Fruit fly (Drosophila melanogaster) whole organism, wandering third instar larva: ENCODE measurements around the gene kek5.

Experiments
- Abd-B ChIP-seq: fragments of >200 bp; optimal IDR thresholded peaks from 2 replicates; lab custom pipeline; 2017; ENCODE audit warnings: missing biosample characterization, missing genetic modification characterization
- CG32264 ChIP-seq: fragments of 200-800 bp; sonication (Bioruptor generic); optimal IDR thresholded peaks from 2 replicates; lab custom pipeline; 2016; ENCODE audit warnings: missing biosample characterization, missing genetic modification characterization
- CG9705 ChIP-seq: fragments of 200-800 bp; sonication (Bioruptor generic); optimal IDR thresholded peaks from 2 replicates; lab custom pipeline; 2018; ENCODE audit warnings: missing biosample characterization, mild to moderate bottlenecking, missing genetic modification characterization
- CrebA ChIP-seq: fragments of 200-800 bp; sonication (Bioruptor generic); optimal IDR thresholded peaks from 2 replicates; lab custom pipeline; 2016; ENCODE audit warnings: missing biosample characterization, mild to moderate bottlenecking, missing genetic modification characterization, borderline replicate concordance
- Dfd ChIP-seq: fragments of >200 bp; optimal IDR thresholded peaks from 2 replicates; lab custom pipeline; 2017; ENCODE audit warnings: missing biosample characterization, missing genetic modification characterization
- Dif ChIP-seq: fragments of 200-275, 200-300 bp; sonication (Bioruptor generic); optimal IDR thresholded peaks from 2 replicates; lab custom pipeline; 2018; ENCODE audit warnings: missing biosample characterization, missing genetic modification characterization; ENCODE audit not compliant: partially characterized antibody
- Hnf4 ChIP-seq: fragments of 200-800 bp; sonication (Bioruptor generic); optimal IDR thresholded peaks from 2 replicates; lab custom pipeline; 2016; ENCODE audit warnings: missing biosample characterization, mild to moderate bottlenecking, missing genetic modification characterization
- Hr83 ChIP-seq: fragments of 200-300 bp; sonication (Bioruptor generic); optimal IDR thresholded peaks from 2 replicates; lab custom pipeline; 2016; ENCODE audit warnings: missing biosample characterization, mild to moderate bottlenecking, missing genetic modification characterization, moderate library complexity; ENCODE audit not compliant: poor library complexity, severe bottlenecking
- Myc ChIP-seq: fragments of >200 bp; optimal IDR thresholded peaks from 2 replicates; lab custom pipeline; 2017
- N ChIP-seq: fragments of >200 bp; optimal IDR thresholded peaks from 2 replicates; lab custom pipeline; 2018; ENCODE audit warnings: missing biosample characterization, missing external identifiers, missing genetic modification characterization
- OdsH ChIP-seq: fragments of 200-800 bp; sonication (Bioruptor generic); optimal IDR thresholded peaks from 2 replicates; lab custom pipeline; 2016; ENCODE audit warnings: missing biosample characterization, mild to moderate bottlenecking, missing genetic modification characterization
- Rel ChIP-seq, 2 experiments: fragments of 200-800 bp; sonication (Bioruptor generic) in 1 of 2; optimal IDR thresholded peaks; 2 replicates in 1 of 2; 3 replicates in 1 of 2; lab custom pipeline; 2016 to 2019; ENCODE audit warnings: mild to moderate bottlenecking in 2 of 2, missing biosample characterization in 2 of 2, missing genetic modification characterization in 2 of 2, moderate library complexity in 1 of 2
- Vsx2 ChIP-seq: fragments of 200-300, 225-300 bp; sonication (Bioruptor generic); optimal IDR thresholded peaks from 2 replicates; lab custom pipeline; 2018; ENCODE audit warnings: missing biosample characterization, missing genetic modification characterization; ENCODE audit not compliant: partially characterized antibody
- brk ChIP-seq: fragments of 200-800 bp; sonication (Bioruptor generic); optimal IDR thresholded peaks from 2 replicates; lab custom pipeline; 2016; ENCODE audit warnings: missing biosample characterization, mild to moderate bottlenecking, missing genetic modification characterization
- dl ChIP-seq, 2 experiments: fragments of 175-275, 200-275 bp in 1 of 2; fragments of 200-275 bp in 1 of 2; sonication (Bioruptor generic); optimal IDR thresholded peaks; lab custom pipeline; 2018; ENCODE audit warnings: mild to moderate bottlenecking in 2 of 2, missing biosample characterization in 2 of 2, missing genetic modification characterization in 2 of 2, moderate library complexity in 2 of 2; ENCODE audit not compliant: partially characterized antibody in 2 of 2, insufficient read depth in 1 of 2
- dmrt93B ChIP-seq: fragments of 200-800 bp; sonication (Bioruptor generic); optimal IDR thresholded peaks from 2 replicates; lab custom pipeline; 2018; ENCODE audit warnings: missing biosample characterization, mild to moderate bottlenecking, missing genetic modification characterization
- dsf ChIP-seq: sonication (Bioruptor generic); optimal IDR thresholded peaks from 2 replicates; lab custom pipeline; 2016; ENCODE audit warnings: missing biosample characterization, missing genetic modification characterization, borderline replicate concordance
- ey ChIP-seq: fragments of 200-800 bp; sonication (Bioruptor generic); optimal IDR thresholded peaks from 2 replicates; lab custom pipeline; 2016; ENCODE audit warnings: missing biosample characterization, missing genetic modification characterization
- fru ChIP-seq: fragments of 200-800 bp; sonication (Bioruptor generic); optimal IDR thresholded peaks from 3 replicates; lab custom pipeline; 2016; ENCODE audit warnings: missing biosample characterization, mild to moderate bottlenecking, missing genetic modification characterization
- h ChIP-seq: fragments of 200-800 bp; sonication (Bioruptor generic); optimal IDR thresholded peaks from 3 replicates; lab custom pipeline; 2016; ENCODE audit warnings: missing biosample characterization, mild to moderate bottlenecking, missing genetic modification characterization
- jim ChIP-seq: fragments of 175-275, 200-325 bp; sonication (Bioruptor generic); optimal IDR thresholded peaks from 2 replicates; lab custom pipeline; 2016; ENCODE audit warnings: missing biosample characterization, mild to moderate bottlenecking, missing genetic modification characterization
- lola ChIP-seq: fragments of >200 bp; optimal IDR thresholded peaks from 2 replicates; lab custom pipeline; 2017; ENCODE audit warnings: missing biosample characterization, missing genetic modification characterization
- psq ChIP-seq: fragments of 200-800 bp; sonication (Bioruptor generic); optimal IDR thresholded peaks from 3 replicates; lab custom pipeline; 2017; ENCODE audit warnings: missing biosample characterization, mild to moderate bottlenecking, missing genetic modification characterization, moderate library complexity
- rgr ChIP-seq: fragments of 200-800 bp; sonication (Bioruptor generic); optimal IDR thresholded peaks from 3 replicates; lab custom pipeline; 2016; ENCODE audit warnings: missing biosample characterization, mild to moderate bottlenecking, missing genetic modification characterization
- sage ChIP-seq: fragments of 200-800 bp; sonication (Bioruptor generic); optimal IDR thresholded peaks from 2 replicates; lab custom pipeline; 2016; ENCODE audit warnings: missing biosample characterization, mild to moderate bottlenecking, missing genetic modification characterization
- tai ChIP-seq: sonication (Bioruptor generic); optimal IDR thresholded peaks from 2 replicates; lab custom pipeline; 2016; ENCODE audit warnings: missing biosample characterization, missing genetic modification characterization
- usp ChIP-seq: fragments of >200 bp; optimal IDR thresholded peaks from 2 replicates; lab custom pipeline; 2017; ENCODE audit warnings: missing biosample characterization, missing genetic modification characterization
- woc ChIP-seq: sonication (Bioruptor generic); optimal IDR thresholded peaks from 2 replicates; lab custom pipeline; 2016; ENCODE audit warnings: missing biosample characterization, mild to moderate bottlenecking, missing genetic modification characterization

kek5 gene

dm6 chrX:19324576-19325353, 28.2 kb upstream of the kek5 start:
- no peak for TF ChIP-seq usp (GFP tag; lab: Kevin White, UChicago)
- TF ChIP-seq lola = no peak
- TF ChIP-seq OdsH (GFP tag; lab: Kevin White, UChicago) = no peak
- no peak for TF ChIP-seq Dif
- TF ChIP-seq psq = no peak
- no peak for TF ChIP-seq tai (GFP tag; lab: Kevin White, UChicago)
- no peak for TF ChIP-seq brk (GFP tag; lab: Kevin White, UChicago)
- no peak for TF ChIP-seq Abd-B (GFP tag; lab: Kevin White, UChicago)
- TF ChIP-seq dl (GFP tag; optimal IDR thresholded peaks at IDR 0.05; lab: Kevin White, UChicago; ENCODE audit: insufficient read depth in 1 of 2, partially characterized antibody in 2 of 2) = no peak
- TF ChIP-seq Vsx2 (GFP tag; lab: Kevin White, UChicago) = no peak
- TF ChIP-seq Hr83 (GFP tag; lab: Kevin White, UChicago) = no peak
- no peak for TF ChIP-seq rgr (GFP tag; lab: Kevin White, UChicago)

DNA sequence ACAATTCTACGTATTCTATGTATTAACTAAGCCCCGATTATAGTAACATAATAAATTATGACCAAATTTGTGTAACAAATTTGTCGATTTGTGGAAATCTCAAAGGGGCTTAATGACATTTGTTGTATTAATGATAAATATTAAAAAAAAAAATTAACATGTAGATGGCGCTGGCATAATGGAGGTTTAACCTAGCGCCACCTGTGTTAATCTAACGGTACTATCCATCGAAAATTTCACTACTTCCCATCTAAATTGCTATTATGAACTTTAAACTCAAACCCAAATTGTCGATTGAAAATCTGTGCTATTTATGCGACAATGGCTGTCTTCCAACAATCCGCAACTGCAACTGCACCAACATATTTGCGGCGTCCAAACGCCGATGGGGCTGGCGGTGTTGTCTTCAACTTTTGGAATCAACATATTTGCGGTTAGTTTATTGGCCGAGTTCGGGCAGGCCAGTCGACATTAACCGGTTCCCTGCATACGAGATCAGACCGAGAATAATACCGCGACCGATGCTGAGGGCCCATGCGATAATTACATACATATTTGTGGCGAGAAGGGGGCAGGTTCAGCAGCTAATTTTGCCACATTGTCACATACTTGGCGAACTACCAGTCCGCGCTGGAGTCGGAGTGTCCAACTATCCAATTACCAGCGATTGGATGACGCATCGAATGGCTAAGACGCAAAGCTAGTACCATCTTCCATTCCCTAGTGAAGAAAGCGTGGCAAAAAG, 27.1 kb upstream of the kek5 start:
- TF ChIP-seq ey (GFP tag; lab: Kevin White, UChicago) (no peak), Abd-B (GFP tag; lab: Kevin White, UChicago) (no peak), sage (GFP tag; lab: Kevin White, UChicago) (no peak), Vsx2 (GFP tag; lab: Kevin White, UChicago) (peak; percentile 79), N (GFP tag; lab: Kevin White, UChicago) (no peak), woc (no peak)
- TF ChIP-seq, all 38 proteins: peak for 1

DNA sequence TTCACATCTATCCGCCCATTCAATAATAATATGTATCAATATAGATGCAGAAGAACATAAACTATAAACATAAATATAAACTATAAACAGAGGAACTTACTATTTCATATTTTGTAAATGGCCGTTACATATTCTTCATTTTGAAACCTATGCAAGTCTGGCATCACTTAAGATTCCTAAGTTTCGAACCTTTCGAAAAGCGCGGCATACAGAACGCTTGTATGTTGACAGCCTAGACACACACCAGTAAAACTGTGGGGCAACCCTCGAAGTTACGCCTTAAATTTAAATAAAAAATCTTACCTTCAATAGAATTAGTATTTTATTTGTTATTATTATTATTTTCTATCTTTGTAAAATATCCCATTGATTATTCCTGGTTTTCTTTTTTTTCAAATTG, 26.3 kb upstream of the kek5 start:
- TF ChIP-seq Myc (lab: Kevin White, UChicago) (peak; percentile 59), Hr83 (GFP tag; lab: Kevin White, UChicago) (no peak)
- TF ChIP-seq, all 38 proteins: peak for 1

dm6 chrX:19348222-19348621, 4.8 kb upstream of the kek5 start, which contains the start of gene nAChRalpha7:
Gene nAChRalpha7 (minus strand): TSS chrX:19348447.
- no peak for TF ChIP-seq h (GFP tag; lab: Kevin White, UChicago)
- no peak for TF ChIP-seq Vsx2 (GFP tag; lab: Kevin White, UChicago)
- no peak for TF ChIP-seq CG32264 (GFP tag; lab: Kevin White, UChicago)

DNA sequence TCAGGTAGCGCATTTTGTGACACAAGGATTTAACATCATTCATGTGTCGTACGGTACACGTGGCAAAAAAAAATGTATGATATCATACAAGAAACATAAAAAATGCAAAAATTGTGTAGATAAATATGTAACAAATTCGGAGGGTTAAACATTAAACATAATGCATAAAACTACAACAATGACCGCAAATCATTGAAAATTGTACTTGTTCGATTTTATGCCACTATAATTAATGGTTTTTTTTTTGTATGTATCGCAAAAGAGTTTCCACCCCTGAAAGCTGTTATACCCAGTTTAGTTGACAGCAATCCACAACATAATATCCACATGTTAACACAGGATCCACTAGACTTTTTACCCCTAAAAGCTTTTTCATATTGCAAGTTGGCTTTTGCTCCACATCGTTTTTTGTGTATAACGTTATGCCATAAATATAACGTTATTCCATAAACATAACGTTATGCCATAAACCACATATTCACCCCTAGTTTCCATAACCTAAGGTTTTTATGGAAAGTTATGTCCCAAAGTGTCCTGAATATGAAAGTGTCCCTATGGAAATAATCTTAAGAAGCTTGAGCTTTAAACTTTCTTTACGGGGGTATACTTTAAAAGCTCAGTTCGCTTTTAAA, 4.0 kb upstream of the kek5 start:
- no peak for TF ChIP-seq Rel (GFP tag; optimal IDR thresholded peaks at IDR 0.05; lab: Kevin White, UChicago)
- no peak for TF ChIP-seq Rel (tag; optimal IDR thresholded peaks at IDR 0.05; lab: Kevin White, UChicago)
- TF ChIP-seq jim (GFP tag; lab: Kevin White, UChicago) = no peak
- peak; percentile 18 for TF ChIP-seq CrebA (GFP tag; lab: Kevin White, UChicago)
- TF ChIP-seq Hr83 (GFP tag; lab: Kevin White, UChicago) = no peak
- no peak for TF ChIP-seq CG32264 (GFP tag; lab: Kevin White, UChicago)
- TF ChIP-seq dmrt93B = no peak
- no peak for TF ChIP-seq Abd-B (GFP tag; lab: Kevin White, UChicago)
- TF ChIP-seq CG9705 (GFP tag; lab: Kevin White, UChicago) = no peak
- no peak for TF ChIP-seq Dif
- TF ChIP-seq brk (GFP tag; lab: Kevin White, UChicago) = peak; percentile 40
- TF ChIP-seq rgr (GFP tag; lab: Kevin White, UChicago) = peak; percentile 11
- peak; percentile 1 for TF ChIP-seq Hnf4 (GFP tag; lab: Kevin White, UChicago)
- peak; percentile 25 for TF ChIP-seq Myc (lab: Kevin White, UChicago)
- TF ChIP-seq ey (GFP tag; lab: Kevin White, UChicago) = peak; percentile 10
- TF ChIP-seq Dfd (GFP tag; lab: Kevin White, UChicago) = no peak
- TF ChIP-seq h (GFP tag; lab: Kevin White, UChicago) = no peak
- no peak for TF ChIP-seq dsf (GFP tag; lab: Kevin White, UChicago)
- TF ChIP-seq fru (GFP tag; lab: Kevin White, UChicago) = no peak
- no peak for TF ChIP-seq dl (GFP tag; optimal IDR thresholded peaks at IDR 0.05; lab: Kevin White, UChicago; ENCODE audit: insufficient read depth in 1 of 2, partially characterized antibody in 2 of 2)
- TF ChIP-seq usp (GFP tag; lab: Kevin White, UChicago) = no peak
- TF ChIP-seq OdsH (GFP tag; lab: Kevin White, UChicago) = peak; percentile 20
- TF ChIP-seq sage (GFP tag; lab: Kevin White, UChicago) = peak; percentile 33
- no peak for TF ChIP-seq lola
- peak; percentile 16 for TF ChIP-seq psq
- TF ChIP-seq tai (GFP tag; lab: Kevin White, UChicago) = no peak
